Worm (Caenorhabditis elegans) whole organism, L4 larva: Measurements from ENCODE around the gene npr-41.
A peak's percentile ranks its signal among the peaks of the same experiment; 100 is the strongest.

Experiments used
- D1046.2 ChIP-seq: fragments of 200-800 bp; sonication (Bioruptor generic); IDR thresholded peaks from 2 replicates; pipeline ENCODE4 v1.3.6; 2022; ENCODE audit warnings: missing genetic modification characterization, missing compliant biosample characterization
- F26F4.8 ChIP-seq: fragments of 200-800 bp; sonication (Bioruptor generic); conservative IDR thresholded peaks from 2 replicates; pipeline ENCODE4 v1.3.6; 2022; ENCODE audit warnings: missing genetic modification characterization, missing compliant biosample characterization
- F44E2.7 ChIP-seq: fragments of 200-800 bp; sonication (Bioruptor generic); IDR thresholded peaks from 2 replicates; pipeline ENCODE4 v2.1.2; 2022; ENCODE audit warnings: missing genetic modification characterization, missing compliant biosample characterization
- F49E8.2 ChIP-seq: sonication (generic microtip); optimal IDR thresholded peaks from 2 replicates; lab custom pipeline; 2016; ENCODE audit warnings: missing compliant biosample characterization, mild to moderate bottlenecking, missing genetic modification characterization, borderline replicate concordance
- R02D3.7 ChIP-seq: fragments of 150-350 bp; sonication (generic microtip); optimal IDR thresholded peaks from 3 replicates; lab custom pipeline; 2014; ENCODE audit warnings: missing biosample characterization, missing genetic modification characterization
- T26A8.4 ChIP-seq: fragments of 200-800 bp; sonication (Bioruptor generic); IDR thresholded peaks from 2 replicates; pipeline ENCODE4 v1.3.6; 2022; ENCODE audit warnings: missing genetic modification characterization, missing compliant biosample characterization
- Y105C5A.15 ChIP-seq: fragments of 200-800 bp; sonication (Bioruptor generic); IDR thresholded peaks from 2 replicates; pipeline ENCODE4 v1.3.6; 2022; ENCODE audit warnings: missing genetic modification characterization, missing compliant biosample characterization
- ZK337.2 ChIP-seq: fragments of 200-800 bp; sonication (Bioruptor generic); IDR thresholded peaks from 2 replicates; pipeline ENCODE4 v1.3.6; 2022; ENCODE audit warnings: missing genetic modification reagents, missing genetic modification characterization, missing compliant biosample characterization
- ceh-32 ChIP-seq: sonication (generic microtip); optimal IDR thresholded peaks from 2 replicates; lab custom pipeline; 2016; ENCODE audit warnings: mild to moderate bottlenecking, missing genetic modification characterization, missing compliant biosample characterization; ENCODE audit not compliant: poor library complexity
- daf-19 ChIP-seq: fragments of 200-800 bp; sonication (Bioruptor generic); conservative IDR thresholded peaks from 2 replicates; pipeline ENCODE4 v1.3.6; 2022; ENCODE audit warnings: missing genetic modification characterization, missing compliant biosample characterization
- daf-8 ChIP-seq: fragments of 200-800 bp; sonication (Bioruptor generic); IDR thresholded peaks from 2 replicates; pipeline ENCODE4 v1.3.6; 2022; ENCODE audit warnings: missing genetic modification characterization, missing compliant biosample characterization
- dmd-6 ChIP-seq: fragments of 200-800 bp; sonication (Bioruptor generic); IDR thresholded peaks from 2 replicates; pipeline ENCODE4 v1.3.6; 2022; ENCODE audit warnings: missing genetic modification reagents, missing genetic modification characterization, missing compliant biosample characterization
- dmd-8 ChIP-seq: fragments of 200-800 bp; sonication (Bioruptor generic); IDR thresholded peaks from 2 replicates; pipeline ENCODE4 v1.3.6; 2022; ENCODE audit warnings: missing genetic modification characterization, missing compliant biosample characterization
- dmd-9 ChIP-seq: fragments of 200-800 bp; sonication (Bioruptor generic); IDR thresholded peaks from 2 replicates; pipeline ENCODE4 v1.3.6; 2022; ENCODE audit warnings: missing genetic modification reagents, missing genetic modification characterization, missing compliant biosample characterization
- duxl-1 ChIP-seq: sonication (generic microtip); optimal IDR thresholded peaks from 2 replicates; lab custom pipeline; 2016; ENCODE audit warnings: mild to moderate bottlenecking, missing genetic modification characterization, moderate library complexity, missing compliant biosample characterization; ENCODE audit not compliant: poor library complexity
- hif-1 ChIP-seq, 2 experiments: sonication (generic microtip); optimal IDR thresholded peaks; 2 replicates each; lab custom pipeline; 2016 to 2017; ENCODE audit warnings: missing compliant biosample characterization in 2 of 2, missing genetic modification characterization in 2 of 2, missing genetic modification reagents in 2 of 2, missing genotype in 2 of 2, mild to moderate bottlenecking in 1 of 2
- hlh-11 ChIP-seq: fragments of 200-800 bp; sonication (Bioruptor generic); optimal IDR thresholded peaks from 2 replicates; lab custom pipeline; 2018; ENCODE audit warnings: mild to moderate bottlenecking, missing genetic modification characterization, missing compliant biosample characterization
- hmg-1.1 ChIP-seq: fragments of 200-800 bp; sonication (Bioruptor generic); IDR thresholded peaks from 2 replicates; pipeline ENCODE4 v1.3.6; 2022; ENCODE audit warnings: missing genetic modification reagents, missing genetic modification characterization, missing compliant biosample characterization
- lin-1 ChIP-seq: fragments of 200-800 bp; sonication (Bioruptor generic); IDR thresholded peaks from 2 replicates; pipeline ENCODE4 v1.3.6; 2022; ENCODE audit warnings: missing genetic modification reagents, missing genetic modification characterization, missing compliant biosample characterization
- lin-13 ChIP-seq: fragments of 150-350 bp; optimal IDR thresholded peaks from 2 replicates; lab custom pipeline; 2014; ENCODE audit warnings: missing biosample characterization, missing genetic modification reagents, missing genetic modification characterization
- lin-38 ChIP-seq: fragments of 200-800 bp; sonication (Bioruptor generic); IDR thresholded peaks from 2 replicates; pipeline ENCODE4 v1.3.6; 2022; ENCODE audit warnings: missing genetic modification reagents, missing genetic modification characterization, missing compliant biosample characterization
- lir-3 ChIP-seq: sonication (generic microtip); optimal IDR thresholded peaks from 2 replicates; lab custom pipeline; 2016; ENCODE audit warnings: mild to moderate bottlenecking, missing genetic modification characterization, missing compliant biosample characterization
- lsy-2 ChIP-seq, 2 experiments: fragments of 150-350 bp in 1 of 2; sonication (generic microtip) in 1 of 2; optimal IDR thresholded peaks; 2 replicates each; lab custom pipeline; 2014 to 2017; ENCODE audit warnings: missing biosample characterization in 2 of 2, missing genetic modification characterization in 2 of 2
- mdt-29 ChIP-seq: fragments of 200-800 bp; sonication (Bioruptor generic); IDR thresholded peaks from 2 replicates; pipeline ENCODE4 v1.3.6; 2022; ENCODE audit warnings: missing genetic modification reagents, missing genetic modification characterization, missing compliant biosample characterization
- mes-2 ChIP-seq: sonication (generic microtip); optimal IDR thresholded peaks from 2 replicates; lab custom pipeline; 2016; ENCODE audit warnings: missing genotype, mild to moderate bottlenecking, missing genetic modification characterization, missing compliant biosample characterization; ENCODE audit not compliant: poor library complexity, severe bottlenecking
- mxl-2 ChIP-seq: fragments of 200-800 bp; sonication (Bioruptor generic); conservative IDR thresholded peaks from 2 replicates; pipeline ENCODE4 v1.3.6; 2022; ENCODE audit warnings: missing genetic modification reagents, missing genetic modification characterization, missing compliant biosample characterization
- mxl-3 ChIP-seq: fragments of 200-800 bp; sonication (Bioruptor generic); optimal IDR thresholded peaks from 2 replicates; lab custom pipeline; 2018; ENCODE audit warnings: mild to moderate bottlenecking, missing genetic modification characterization, missing compliant biosample characterization
- nhr-102 ChIP-seq: sonication (generic microtip); optimal IDR thresholded peaks from 2 replicates; lab custom pipeline; 2016; ENCODE audit warnings: mild to moderate bottlenecking, missing genetic modification characterization, moderate library complexity, missing compliant biosample characterization
- nhr-11 ChIP-seq: fragments of 150-350 bp; optimal IDR thresholded peaks from 2 replicates; lab custom pipeline; 2014; ENCODE audit warnings: missing biosample characterization, missing genetic modification characterization
- nhr-111 ChIP-seq: fragments of 200-800 bp; sonication (Bioruptor generic); optimal IDR thresholded peaks from 2 replicates; lab custom pipeline; 2018; ENCODE audit warnings: mild to moderate bottlenecking, missing genetic modification characterization, missing compliant biosample characterization
- nhr-25 ChIP-seq: sonication (generic microtip); optimal IDR thresholded peaks from 2 replicates; lab custom pipeline; 2017; ENCODE audit warnings: missing genetic modification characterization, mild to moderate bottlenecking, missing compliant biosample characterization, antibody characterized with exemption, moderate library complexity, borderline replicate concordance; ENCODE audit not compliant: insufficient read depth
- nhr-28 ChIP-seq: fragments of 150-350 bp; optimal IDR thresholded peaks from 2 replicates; lab custom pipeline; 2014; ENCODE audit warnings: missing biosample characterization, missing genetic modification characterization
- nhr-6 ChIP-seq: fragments of 150-350 bp; optimal IDR thresholded peaks from 2 replicates; lab custom pipeline; 2014; ENCODE audit warnings: missing biosample characterization, missing genetic modification characterization
- nhr-77 ChIP-seq: fragments of 150-350 bp; optimal IDR thresholded peaks from 2 replicates; lab custom pipeline; 2014; ENCODE audit warnings: missing biosample characterization, missing genetic modification characterization
- pha-4 ChIP-seq, 2 experiments: fragments of 150-350 bp in 1 of 2; fragments of 200-800 bp in 1 of 2; sonication (Bioruptor generic) in 1 of 2; IDR thresholded peaks in 1 of 2; optimal IDR thresholded peaks in 1 of 2; 2 replicates each; pipeline versions ENCODE4 v1.3.6 to Lab custom; 2014 to 2022; ENCODE audit warnings: missing genetic modification characterization in 2 of 2, missing genetic modification reagents in 2 of 2, missing biosample characterization in 1 of 2, missing compliant biosample characterization in 1 of 2
- php-3 ChIP-seq: fragments of 200-800 bp; sonication (Bioruptor generic); IDR thresholded peaks from 2 replicates; pipeline ENCODE4 v1.3.6; 2022; ENCODE audit warnings: missing genetic modification reagents, missing genetic modification characterization, missing compliant biosample characterization
- sdz-12 ChIP-seq: fragments of 200-800 bp; sonication (Bioruptor generic); optimal IDR thresholded peaks from 2 replicates; lab custom pipeline; 2018; ENCODE audit warnings: mild to moderate bottlenecking, missing genetic modification characterization, missing compliant biosample characterization
- tag-97 ChIP-seq: fragments of 200-800 bp; sonication (Bioruptor generic); IDR thresholded peaks from 2 replicates; pipeline ENCODE4 v1.3.6; 2022; ENCODE audit warnings: missing genetic modification characterization, missing compliant biosample characterization
- tra-1 ChIP-seq: fragments of 200-800 bp; sonication (Bioruptor generic); IDR thresholded peaks from 2 replicates; pipeline ENCODE4 v1.3.6; 2022; ENCODE audit warnings: missing genetic modification reagents, missing genetic modification characterization, missing compliant biosample characterization
- unc-39 ChIP-seq: sonication (generic microtip); optimal IDR thresholded peaks from 2 replicates; lab custom pipeline; 2017; ENCODE audit warnings: missing biosample characterization, missing genetic modification characterization
- zfp-2 ChIP-seq: sonication (generic microtip); optimal IDR thresholded peaks from 2 replicates; lab custom pipeline; 2016; ENCODE audit warnings: mild to moderate bottlenecking, missing genetic modification characterization, missing compliant biosample characterization
- zfp-3 ChIP-seq: fragments of 200-800 bp; sonication (Bioruptor generic); conservative IDR thresholded peaks from 2 replicates; pipeline ENCODE4 v1.3.6; 2022; ENCODE audit warnings: missing genetic modification reagents, missing genetic modification characterization, missing compliant biosample characterization

Gene npr-41

ce11 chrII:11521300-11521699 lies 10.8 kb downstream of the npr-41 start, which contains the start of gene Y62F5A.10:
Gene Y62F5A.10 (plus strand): TSS chrII:11521600.
- no peak for TF ChIP-seq unc-39

ce11 chrII:11526954-11527353 lies 16.5 kb downstream of the npr-41 start, which contains the start of gene age-1:
Gene age-1 (minus strand): TSS chrII:11527054.
- no peak for TF ChIP-seq php-3 (GFP tag; lab: Robert Waterston, UW)
- TF ChIP-seq daf-19 (GFP tag; lab: Robert Waterston, UW) = no peak
- TF ChIP-seq dmd-8 (GFP tag; lab: Robert Waterston, UW) = no peak
- TF ChIP-seq pha-4 (GFP tag; IDR thresholded peaks at IDR 0.05; lab: Robert Waterston, UW) = no peak
- no peak for TF ChIP-seq pha-4 (tag; optimal IDR thresholded peaks at IDR 0.05; lab: Kevin White, UChicago)
- no peak for TF ChIP-seq F44E2.7 (GFP tag; lab: Robert Waterston, UW)
- TF ChIP-seq, all 104 proteins: peak for 0

- TF ChIP-seq R02D3.7 (tag; lab: Kevin White, UChicago) (no peak), D1046.2 (no peak), nhr-11 (no peak), sdz-12 (no peak), F44E2.7 (GFP tag; lab: Robert Waterston, UW) (no peak), F26F4.8 (no peak), daf-8 (GFP tag; lab: Robert Waterston, UW) (no peak), nhr-6 (tag; lab: Kevin White, UChicago) (no peak), hmg-1.1 (no peak), Y105C5A.15 (no peak), lsy-2 (tag; optimal IDR thresholded peaks at IDR 0.05; lab: Kevin White, UChicago) (no peak), ceh-32 (no peak), zfp-3 (GFP tag; lab: Robert Waterston, UW) (no peak), nhr-111 (GFP tag; lab: Kevin White, UChicago) (no peak), tra-1 (GFP tag; lab: Robert Waterston, UW) (no peak)
Observed at ce11 chrII:11533716-11534115, 23.2 kb downstream of the npr-41 start, which contains the start of gene mdt-8. Gene mdt-8 (minus strand): TSS chrII:11533816.

- peak; percentile 50 for TF ChIP-seq zfp-2 (tag; lab: Kevin White, UChicago)
- TF ChIP-seq dmd-6 (GFP tag; lab: Robert Waterston, UW) = peak; percentile 88
- TF ChIP-seq lir-3 (tag; lab: Kevin White, UChicago) = peak; percentile 44
- TF ChIP-seq tra-1 (GFP tag; lab: Robert Waterston, UW) = peak; percentile 95
- peak; percentile 52 for TF ChIP-seq nhr-28 (tag; lab: Kevin White, UChicago)
- peak; percentile 80 for TF ChIP-seq mxl-2 (GFP tag; lab: Robert Waterston, UW)
- peak in 1 of 2 experiments; percentile 93 for TF ChIP-seq hif-1 (tag; optimal IDR thresholded peaks at IDR 0.05; lab: Kevin White, UChicago)
- TF ChIP-seq lin-38 (GFP tag; lab: Robert Waterston, UW) = peak; percentile 100
- TF ChIP-seq ZK337.2 = peak; percentile 99
- TF ChIP-seq F49E8.2 (tag; lab: Kevin White, UChicago) = peak; percentile 27
- TF ChIP-seq mdt-29 (GFP tag; lab: Robert Waterston, UW) = peak; percentile 85
- peak; percentile 78 for TF ChIP-seq T26A8.4 (GFP tag; lab: Robert Waterston, UW)
- TF ChIP-seq lin-13 = peak; percentile 69
- TF ChIP-seq hlh-11 (tag; lab: Kevin White, UChicago) = peak; percentile 65
- TF ChIP-seq hmg-1.1 = peak; percentile 93
- peak; percentile 66 for TF ChIP-seq nhr-102
- peak; percentile 70 for TF ChIP-seq duxl-1 (tag; lab: Kevin White, UChicago)
- peak; percentile 71 to 82 for TF ChIP-seq lsy-2 (tag; optimal IDR thresholded peaks at IDR 0.05; lab: Kevin White, UChicago)
- TF ChIP-seq dmd-9 (GFP tag; lab: Robert Waterston, UW) = peak; percentile 98
- TF ChIP-seq nhr-25 = peak; percentile 40
- TF ChIP-seq nhr-11 = peak; percentile 68
- peak; percentile 99 for TF ChIP-seq mes-2 (tag; lab: Kevin White, UChicago)
- peak; percentile 77 for TF ChIP-seq php-3 (GFP tag; lab: Robert Waterston, UW)
- TF ChIP-seq lin-1 (GFP tag; lab: Robert Waterston, UW) = peak; percentile 85; the same call in 1 of the 2 replicates
- TF ChIP-seq mxl-3 (GFP tag; lab: Kevin White, UChicago) = peak; percentile 86
- peak; percentile 81 for TF ChIP-seq nhr-77 (tag; lab: Kevin White, UChicago)
- TF ChIP-seq tag-97 (GFP tag; lab: Robert Waterston, UW) = peak; percentile 88; the same call in 1 of the 2 replicates
Observed at ce11 chrII:11534429-11535099, 24.1 kb downstream of the npr-41 start, which contains the start of gene Y62F5A.12. Gene Y62F5A.12 (minus strand): TSS chrII:11534479.
